Fruit fly (Drosophila melanogaster): ENCODE results near the gene Inx2.

Inx2 gene

dm6 chrX:6982705-6983384 is 15.6 kb upstream of the Inx2 start:
- TF ChIP-seq ey (GFP tag; optimal IDR thresholded peaks at IDR 0.05) (no peak), Rel (GFP tag; optimal IDR thresholded peaks at IDR 0.05) (no peak), Rel (tag; optimal IDR thresholded peaks at IDR 0.05) (peak; percentile 11)

dm6 chrX:6983500-6984320 is 14.8 kb upstream of the Inx2 start:
- TF ChIP-seq Dif (GFP tag; optimal IDR thresholded peaks at IDR 0.05; ENCODE audit: partially characterized antibody), result peak; percentile 34
- peak; percentile 57 for TF ChIP-seq fru (GFP tag; optimal IDR thresholded peaks at IDR 0.05)
- peak; percentile 11 for TF ChIP-seq Hnf4 (GFP tag; optimal IDR thresholded peaks at IDR 0.05)
- TF ChIP-seq h (GFP tag; optimal IDR thresholded peaks at IDR 0.05), result peak; percentile 19
- TF ChIP-seq OdsH (GFP tag; optimal IDR thresholded peaks at IDR 0.05), result peak; percentile 52
- TF ChIP-seq woc (GFP tag; optimal IDR thresholded peaks at IDR 0.05), result peak; percentile 18
- TF ChIP-seq psq (GFP tag; optimal IDR thresholded peaks at IDR 0.05), result peak; percentile 92
- TF ChIP-seq foxo (GFP tag; optimal IDR thresholded peaks at IDR 0.05), result peak in 1 of 2 experiments; percentile 78
- TF ChIP-seq jim (GFP tag; optimal IDR thresholded peaks at IDR 0.05), result no peak
- TF ChIP-seq pan (optimal IDR thresholded peaks at IDR 0.05), result no peak
- TF ChIP-seq sage (GFP tag; optimal IDR thresholded peaks at IDR 0.05), result no peak
- peak; percentile 34 for TF ChIP-seq dmrt93B (GFP tag; optimal IDR thresholded peaks at IDR 0.05)
- TF ChIP-seq sv (GFP tag; optimal IDR thresholded peaks at IDR 0.05), result no peak
- TF ChIP-seq Mio (GFP tag; optimal IDR thresholded peaks at IDR 0.05), result no peak
- TF ChIP-seq brk (GFP tag; optimal IDR thresholded peaks at IDR 0.05), result peak; percentile 47
- TF ChIP-seq HLH106 (tag; optimal IDR thresholded peaks at IDR 0.05), result peak; percentile 47
- TF ChIP-seq ey (GFP tag; optimal IDR thresholded peaks at IDR 0.05), result peak; percentile 25
- no peak for TF ChIP-seq Abd-B (GFP tag; optimal IDR thresholded peaks at IDR 0.05)
- no peak for TF ChIP-seq Rel (GFP tag; optimal IDR thresholded peaks at IDR 0.05)
- no peak for TF ChIP-seq Rel (tag; optimal IDR thresholded peaks at IDR 0.05)
- TF ChIP-seq Sp1 (GFP tag; optimal IDR thresholded peaks at IDR 0.05), result peak; percentile 73
- peak; percentile 30 for TF ChIP-seq Vsx2 (GFP tag; optimal IDR thresholded peaks at IDR 0.05; ENCODE audit: partially characterized antibody)
- TF ChIP-seq br (GFP tag; optimal IDR thresholded peaks at IDR 0.05), result no peak
- peak; percentile 49 for TF ChIP-seq rgr (GFP tag; optimal IDR thresholded peaks at IDR 0.05)
- no peak for TF ChIP-seq tai (GFP tag; optimal IDR thresholded peaks at IDR 0.05)
- peak in 1 of 2 experiments; percentile 60 for TF ChIP-seq dl (GFP tag; optimal IDR thresholded peaks at IDR 0.05; ENCODE audit: insufficient read depth in 1 of 2, partially characterized antibody in 2 of 2)

dm6 chrX:6985182-6985851 is 13.2 kb upstream of the Inx2 start:
- TF ChIP-seq HLH106 (tag; optimal IDR thresholded peaks at IDR 0.05), result peak; percentile 94
- TF ChIP-seq sage (GFP tag; optimal IDR thresholded peaks at IDR 0.05), result peak; percentile 86
- TF ChIP-seq h (GFP tag; optimal IDR thresholded peaks at IDR 0.05), result peak; percentile 95
- peak; percentile 92 for TF ChIP-seq CrebA (GFP tag; optimal IDR thresholded peaks at IDR 0.05; ENCODE audit: borderline replicate concordance)
- TF ChIP-seq sv (GFP tag; optimal IDR thresholded peaks at IDR 0.05), result peak; percentile 57
- TF ChIP-seq Sp1 (GFP tag; optimal IDR thresholded peaks at IDR 0.05), result peak; percentile 95
- TF ChIP-seq Jra (GFP tag; optimal IDR thresholded peaks at IDR 0.05), result peak; percentile 92
- TF ChIP-seq Hr78 (GFP tag; optimal IDR thresholded peaks at IDR 0.05), result no peak
- peak; percentile 94 for TF ChIP-seq OdsH (GFP tag; optimal IDR thresholded peaks at IDR 0.05)
- peak; percentile 80 for TF ChIP-seq brk (GFP tag; optimal IDR thresholded peaks at IDR 0.05)
- peak; percentile 97 for TF ChIP-seq psq (GFP tag; optimal IDR thresholded peaks at IDR 0.05)
- TF ChIP-seq usp (GFP tag; optimal IDR thresholded peaks at IDR 0.05), result no peak
- TF ChIP-seq fru (GFP tag; optimal IDR thresholded peaks at IDR 0.05), result peak; percentile 97
- TF ChIP-seq Vsx2 (GFP tag; optimal IDR thresholded peaks at IDR 0.05; ENCODE audit: partially characterized antibody), result no peak
- no peak for TF ChIP-seq Myc (optimal IDR thresholded peaks at IDR 0.05)
- no peak for TF ChIP-seq Dfd (GFP tag; optimal IDR thresholded peaks at IDR 0.05)
- peak; percentile 75 for TF ChIP-seq CG9705 (GFP tag; optimal IDR thresholded peaks at IDR 0.05)
- peak; percentile 96 for TF ChIP-seq ey (GFP tag; optimal IDR thresholded peaks at IDR 0.05)
- TF ChIP-seq tai (GFP tag; optimal IDR thresholded peaks at IDR 0.05), result peak; percentile 92
- no peak for TF ChIP-seq lola (GFP tag; optimal IDR thresholded peaks at IDR 0.05)
- peak; percentile 81 for TF ChIP-seq dmrt93B (GFP tag; optimal IDR thresholded peaks at IDR 0.05)
- peak; percentile 96 for TF ChIP-seq br (GFP tag; optimal IDR thresholded peaks at IDR 0.05)
- TF ChIP-seq pan (optimal IDR thresholded peaks at IDR 0.05), result peak; percentile 66
- no peak for TF ChIP-seq Abd-B (GFP tag; optimal IDR thresholded peaks at IDR 0.05)
- TF ChIP-seq GATAd (GFP tag; optimal IDR thresholded peaks at IDR 0.05), result peak; percentile 23
- TF ChIP-seq jim (GFP tag; optimal IDR thresholded peaks at IDR 0.05), result peak; percentile 1
- peak; percentile 95 for TF ChIP-seq rgr (GFP tag; optimal IDR thresholded peaks at IDR 0.05)
- peak; percentile 94 for TF ChIP-seq Hnf4 (GFP tag; optimal IDR thresholded peaks at IDR 0.05)
- no peak for TF ChIP-seq N (GFP tag; optimal IDR thresholded peaks at IDR 0.05)
- TF ChIP-seq dl (GFP tag; optimal IDR thresholded peaks at IDR 0.05; ENCODE audit: insufficient read depth in 1 of 2, partially characterized antibody in 2 of 2), result peak in 1 of 2 experiments; percentile 17
- peak; percentile 77 for TF ChIP-seq dsf (GFP tag; optimal IDR thresholded peaks at IDR 0.05; ENCODE audit: borderline replicate concordance)
- no peak for TF ChIP-seq Hr83 (GFP tag; optimal IDR thresholded peaks at IDR 0.05; ENCODE audit: poor library complexity, severe bottlenecking)
- TF ChIP-seq foxo (GFP tag; optimal IDR thresholded peaks at IDR 0.05), result peak; percentile 47 to 95
- peak; percentile 18 for TF ChIP-seq Dif (GFP tag; optimal IDR thresholded peaks at IDR 0.05; ENCODE audit: partially characterized antibody)
- TF ChIP-seq Mio (GFP tag; optimal IDR thresholded peaks at IDR 0.05), result no peak
- peak; percentile 99 for TF ChIP-seq woc (GFP tag; optimal IDR thresholded peaks at IDR 0.05)

All from whole organism, wandering third instar larva.